Fruit fly (Drosophila melanogaster) whole organism, embryonic: ENCODE data around the gene CAH1.

Experiments used
- CG10274 ChIP-seq: fragments of 200-800 bp; sonication (Bioruptor generic); optimal IDR thresholded peaks from 3 replicates; lab custom pipeline; 2017; ENCODE audit warnings: missing biosample characterization, mild to moderate bottlenecking, missing genetic modification characterization
- CG10366 ChIP-seq: fragments of 200-800 bp; sonication (Bioruptor generic); IDR thresholded peaks from 2 replicates; pipeline ENCODE4 v1.3.6; 2022; ENCODE audit warnings: missing biosample characterization, missing genetic modification characterization
- CG10565 ChIP-seq: fragments of 200-800 bp; sonication (Bioruptor generic); optimal IDR thresholded peaks from 3 replicates; lab custom pipeline; 2016; ENCODE audit warnings: missing biosample characterization, mild to moderate bottlenecking, missing genetic modification characterization
- CG11085 ChIP-seq: fragments of 200-800 bp; sonication (Bioruptor generic); IDR thresholded peaks from 2 replicates; pipeline ENCODE4 v1.3.6; 2022; ENCODE audit warnings: missing biosample characterization, missing genetic modification characterization
- CG11398 ChIP-seq: fragments of 200-800 bp; sonication (Bioruptor generic); optimal IDR thresholded peaks from 2 replicates; lab custom pipeline; 2016; ENCODE audit warnings: missing biosample characterization, missing genetic modification characterization
- CG12236 ChIP-seq: fragments of 200-800 bp; sonication (Bioruptor generic); optimal IDR thresholded peaks from 2 replicates; lab custom pipeline; 2016; ENCODE audit warnings: missing biosample characterization, missing genetic modification characterization
- CG1233 ChIP-seq: fragments of 200-800 bp; sonication (Bioruptor generic); optimal IDR thresholded peaks from 4 replicates; lab custom pipeline; 2018; ENCODE audit warnings: missing biosample characterization, mild to moderate bottlenecking, missing genetic modification characterization
- CG12942 ChIP-seq: fragments of 200-800 bp; sonication (Bioruptor generic); optimal IDR thresholded peaks from 3 replicates; lab custom pipeline; 2016; ENCODE audit warnings: missing biosample characterization, missing genetic modification characterization
- CG17912 ChIP-seq: fragments of 200-800 bp; sonication (Bioruptor generic); optimal IDR thresholded peaks from 2 replicates; lab custom pipeline; 2018; ENCODE audit warnings: missing biosample characterization, mild to moderate bottlenecking, missing genetic modification characterization
- CG18262 ChIP-seq: fragments of 200-800 bp; optimal IDR thresholded peaks from 3 replicates; lab custom pipeline; 2019; ENCODE audit warnings: missing biosample characterization, mild to moderate bottlenecking, missing genetic modification characterization, moderate library complexity
- CG2199 ChIP-seq: fragments of 200-800 bp; sonication (Bioruptor generic); IDR thresholded peaks from 3 replicates; pipeline ENCODE4 v1.3.6; 2022; ENCODE audit warnings: missing biosample characterization, missing genetic modification characterization
- CG3065 ChIP-seq: fragments of 200-800 bp; sonication (Bioruptor generic); optimal IDR thresholded peaks from 2 replicates; lab custom pipeline; 2016; ENCODE audit warnings: missing biosample characterization, missing genetic modification characterization
- CG32767 ChIP-seq: fragments of 200-800 bp; sonication (Bioruptor generic); IDR thresholded peaks from 2 replicates; pipeline ENCODE4 v1.3.6; 2022; ENCODE audit warnings: missing biosample characterization, missing genetic modification characterization
- CG34224 ChIP-seq: fragments of 200-800 bp; sonication (Bioruptor generic); IDR thresholded peaks from 3 replicates; pipeline ENCODE4 v1.3.6; 2022; ENCODE audit warnings: missing biosample characterization, missing genetic modification characterization; ENCODE audit not compliant: partially characterized antibody
- CG4424 ChIP-seq: fragments of 200-800 bp; sonication (Bioruptor generic); optimal IDR thresholded peaks from 3 replicates; lab custom pipeline; 2016; ENCODE audit warnings: missing biosample characterization, missing genetic modification characterization
- CG7357 ChIP-seq: fragments of 200-800 bp; sonication (Bioruptor generic); IDR thresholded peaks from 3 replicates; pipeline ENCODE4 v1.3.6; 2022; ENCODE audit warnings: missing biosample characterization, missing genetic modification characterization
- CG8765 ChIP-seq: fragments of 200-800 bp; sonication (Bioruptor generic); IDR thresholded peaks from 2 replicates; pipeline ENCODE4 v1.3.6; 2022; ENCODE audit warnings: missing biosample characterization, missing genetic modification characterization
- CG8924 ChIP-seq: fragments of 200-800 bp; optimal IDR thresholded peaks from 3 replicates; lab custom pipeline; 2019; ENCODE audit warnings: missing biosample characterization, mild to moderate bottlenecking, missing genetic modification characterization, moderate library complexity
- CG9797 ChIP-seq: fragments of 200-800 bp; sonication (Bioruptor generic); optimal IDR thresholded peaks from 3 replicates; lab custom pipeline; 2018; ENCODE audit warnings: missing biosample characterization, mild to moderate bottlenecking, missing genetic modification characterization
- Drgx ChIP-seq: fragments of 200-800 bp; sonication (Bioruptor generic); IDR thresholded peaks from 2 replicates; pipeline ENCODE4 v1.3.6; 2022; ENCODE audit warnings: missing biosample characterization, missing genetic modification characterization
- H2.0 ChIP-seq: fragments of 200-800 bp; sonication (Bioruptor generic); IDR thresholded peaks from 2 replicates; pipeline ENCODE4 v1.3.6; 2022; ENCODE audit warnings: missing biosample characterization, missing genetic modification characterization
- HHEX ChIP-seq: fragments of 200-800 bp; sonication (Bioruptor generic); optimal IDR thresholded peaks from 3 replicates; lab custom pipeline; 2017; ENCODE audit warnings: missing biosample characterization, mild to moderate bottlenecking, missing genetic modification characterization, missing genetic modification reagents
- Hsf ChIP-seq: fragments of 200-800 bp; sonication (Bioruptor generic); optimal IDR thresholded peaks from 3 replicates; lab custom pipeline; 2016; ENCODE audit warnings: missing biosample characterization, missing genetic modification characterization
- Lpt ChIP-seq: fragments of >200 bp; optimal IDR thresholded peaks from 2 replicates; lab custom pipeline; 2018; ENCODE audit warnings: missing biosample characterization, missing genetic modification characterization
- MBD-R2 ChIP-seq: fragments of 200-800 bp; sonication (Bioruptor generic); IDR thresholded peaks from 2 replicates; pipeline ENCODE4 v1.3.6; 2022; ENCODE audit warnings: missing biosample characterization, missing genetic modification characterization
- Nf-YC ChIP-seq: fragments of 200-800 bp; optimal IDR thresholded peaks from 3 replicates; lab custom pipeline; 2019; ENCODE audit warnings: missing biosample characterization, mild to moderate bottlenecking, missing genetic modification characterization, moderate library complexity
- Scr ChIP-seq: fragments of 200-800 bp; sonication (Bioruptor generic); IDR thresholded peaks from 2 replicates; pipeline ENCODE4 v1.3.6; 2022; ENCODE audit warnings: missing biosample characterization, missing genetic modification characterization; ENCODE audit not compliant: partially characterized antibody
- TFAM ChIP-seq: fragments of 200-800 bp; sonication (Bioruptor generic); optimal IDR thresholded peaks from 2 replicates; lab custom pipeline; 2017; ENCODE audit warnings: missing biosample characterization, missing genetic modification characterization, inconsistent platforms
- Xbp1 ChIP-seq: fragments of 200-800 bp; sonication (Bioruptor generic); optimal IDR thresholded peaks from 3 replicates; lab custom pipeline; 2016; ENCODE audit warnings: missing biosample characterization, mild to moderate bottlenecking, missing genetic modification characterization
- ab ChIP-seq: fragments of 200-800 bp; sonication (Bioruptor generic); optimal IDR thresholded peaks from 2 replicates; lab custom pipeline; 2016; ENCODE audit warnings: missing biosample characterization, missing genetic modification characterization
- ase ChIP-seq: fragments of 200-800 bp; sonication (Bioruptor generic); IDR thresholded peaks from 3 replicates; pipeline ENCODE4 v1.3.6; 2022; ENCODE audit warnings: missing biosample characterization, missing genetic modification characterization
- cato ChIP-seq: fragments of 200-800 bp; sonication (Bioruptor generic); optimal IDR thresholded peaks from 2 replicates; lab custom pipeline; 2016; ENCODE audit warnings: missing biosample characterization, missing genetic modification characterization, borderline replicate concordance
- dpn ChIP-seq, 2 experiments: fragments of 200-800 bp; sonication (Bioruptor generic); optimal IDR thresholded peaks; 3 replicates each; lab custom pipeline; 2016; ENCODE audit warnings: missing biosample characterization in 2 of 2, missing genetic modification characterization in 2 of 2
- eyg ChIP-seq: fragments of 200-800 bp; sonication (Bioruptor generic); optimal IDR thresholded peaks from 3 replicates; lab custom pipeline; 2016; ENCODE audit warnings: missing biosample characterization, missing genetic modification characterization
- kah ChIP-seq: fragments of 200-800 bp; sonication (Bioruptor generic); optimal IDR thresholded peaks from 2 replicates; lab custom pipeline; 2018; ENCODE audit warnings: missing biosample characterization, mild to moderate bottlenecking, missing genetic modification characterization
- mam ChIP-seq: fragments of 200-800 bp; sonication (Bioruptor generic); optimal IDR thresholded peaks from 3 replicates; lab custom pipeline; 2016; ENCODE audit warnings: missing biosample characterization, missing genetic modification characterization
- prd ChIP-seq, 3 experiments: fragments of >200 bp in 2 of 3; fragments of 200-800 bp in 1 of 3; sonication (Bioruptor generic) in 1 of 3; optimal IDR thresholded peaks in 2 of 3; IDR thresholded peaks in 1 of 3; 2 replicates in 2 of 3; 3 replicates in 1 of 3; pipeline versions ENCODE4 v1.3.6 to Lab custom; 2017 to 2022; ENCODE audit warnings: missing biosample characterization in 1 of 3, missing genetic modification characterization in 1 of 3
- psq ChIP-seq: fragments of 200-800 bp; sonication (Bioruptor generic); optimal IDR thresholded peaks from 2 replicates; lab custom pipeline; 2017; ENCODE audit warnings: missing biosample characterization, missing genetic modification characterization
- run ChIP-seq: fragments of 200-800 bp; sonication (Bioruptor generic); optimal IDR thresholded peaks from 3 replicates; lab custom pipeline; 2018; ENCODE audit warnings: missing biosample characterization, mild to moderate bottlenecking, missing genetic modification characterization
- schlank ChIP-seq: fragments of 200-800 bp; sonication (Bioruptor generic); optimal IDR thresholded peaks from 2 replicates; lab custom pipeline; 2018; ENCODE audit warnings: missing biosample characterization, mild to moderate bottlenecking, missing genetic modification characterization
- sisA ChIP-seq: fragments of 200-800 bp; sonication (Bioruptor generic); IDR thresholded peaks from 2 replicates; pipeline ENCODE4 v1.3.6; 2022; ENCODE audit warnings: missing biosample characterization, missing genetic modification characterization
- so ChIP-seq: fragments of 200-800 bp; sonication (Bioruptor generic); IDR thresholded peaks from 3 replicates; pipeline ENCODE4 v1.3.6; 2022; ENCODE audit warnings: missing biosample characterization, missing genetic modification characterization
- stc ChIP-seq: fragments of 200-800 bp; sonication (Bioruptor generic); IDR thresholded peaks from 2 replicates; pipeline ENCODE4 v1.3.6; 2022; ENCODE audit warnings: missing biosample characterization, missing genetic modification characterization
- tll ChIP-seq, 2 experiments: fragments of 200-800 bp in 1 of 2; fragments of >200 bp in 1 of 2; sonication (Bioruptor generic) in 1 of 2; optimal IDR thresholded peaks; 2 replicates each; lab custom pipeline; 2017 to 2019; ENCODE audit warnings: missing biosample characterization in 2 of 2, missing genetic modification characterization in 2 of 2, mild to moderate bottlenecking in 1 of 2, moderate library complexity in 1 of 2
- tna ChIP-seq: fragments of 200-800 bp; sonication (Bioruptor generic); IDR thresholded peaks from 2 replicates; pipeline ENCODE4 v1.3.6; 2022; ENCODE audit warnings: missing biosample characterization, missing genetic modification characterization; ENCODE audit not compliant: partially characterized antibody
- tx ChIP-seq: fragments of 200-800 bp; sonication (Bioruptor generic); optimal IDR thresholded peaks from 2 replicates; lab custom pipeline; 2016; ENCODE audit warnings: missing biosample characterization, missing genetic modification characterization
- usp ChIP-seq: fragments of >200 bp; optimal IDR thresholded peaks from 2 replicates; lab custom pipeline; 2017; ENCODE audit warnings: missing biosample characterization, missing genetic modification characterization
- wor ChIP-seq: fragments of 200-800 bp; sonication (Bioruptor generic); IDR thresholded peaks from 2 replicates; pipeline ENCODE4 v1.3.6; 2022; ENCODE audit warnings: missing biosample characterization, missing genetic modification characterization

Gene CAH1

DNA sequence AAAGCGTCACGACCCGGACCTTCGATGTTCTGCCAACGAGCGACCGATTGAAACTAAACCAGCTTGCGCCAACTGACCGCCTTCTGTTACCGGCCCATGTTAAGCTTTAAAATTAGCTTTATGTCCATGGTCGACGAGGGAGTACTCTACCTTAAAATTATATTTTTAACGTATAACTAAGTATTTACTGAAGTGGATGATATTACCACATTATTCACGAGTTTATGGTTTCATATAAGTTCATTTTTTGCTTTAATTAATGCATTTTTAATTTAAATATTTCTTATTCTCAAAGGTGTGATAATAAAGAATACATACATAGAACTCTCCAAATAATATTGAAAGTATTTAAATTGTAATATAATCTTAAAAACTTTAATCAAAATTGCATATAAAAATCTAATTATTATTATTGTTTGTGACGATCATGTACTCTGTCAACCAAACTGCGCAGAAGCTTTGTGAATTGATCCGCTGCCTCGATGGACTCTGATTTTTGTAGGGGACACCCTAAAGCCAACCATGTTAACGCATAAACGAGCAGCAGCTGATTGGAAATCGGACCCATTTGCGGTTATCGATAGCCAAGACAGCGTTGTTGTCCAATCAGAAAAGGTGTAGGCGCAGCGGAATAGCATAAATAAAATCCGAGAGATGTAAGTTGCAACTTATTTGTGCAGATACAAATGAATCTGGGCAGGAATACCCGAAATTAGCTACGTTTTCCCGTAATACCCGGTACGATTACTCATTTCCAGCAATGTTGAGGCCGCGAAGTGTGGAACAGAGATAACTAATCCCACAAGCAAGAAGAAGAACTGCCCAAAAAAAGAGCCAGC is 23.1 kb upstream of the CAH1 start, which contains the start of the genes CG9008 and p38b (continued):
- TF ChIP-seq ase (GFP tag; lab: Robert Waterston, UW) (no peak; the same call in 2 of the 3 replicates), MBD-R2 (peak; percentile 70), CG10274 (GFP tag; lab: Kevin White, UChicago) (peak; percentile 90), tll (GFP tag; optimal IDR thresholded peaks at IDR 0.05; lab: Kevin White, UChicago) (no peak), psq (GFP tag; lab: Kevin White, UChicago) (peak; percentile 49), CG17912 (GFP tag; lab: Kevin White, UChicago) (no peak), CG12942 (GFP tag; lab: Kevin White, UChicago) (peak; percentile 46), wor (GFP tag; lab: Robert Waterston, UW) (peak; percentile 15; the same call in 1 of the 2 replicates), Drgx (no peak), CG11085 (no peak), CG34224 (GFP tag; lab: Robert Waterston, UW) (peak; percentile 58; the same call in 2 of the 3 replicates), H2.0 (GFP tag; lab: Robert Waterston, UW) (no peak; the same call in 1 of the 2 replicates), Nf-YC (peak; percentile 90), CG8765 (GFP tag; lab: Robert Waterston, UW) (no peak), CG9797 (GFP tag; lab: Kevin White, UChicago) (peak; percentile 8), eyg (GFP tag; lab: Kevin White, UChicago) (no peak), prd (optimal IDR thresholded peaks at IDR 0.05; lab: Kevin White, UChicago) (no peak), prd (GFP tag; IDR thresholded peaks at IDR 0.05; lab: Robert Waterston, UW) (peak; percentile 73), CG12236 (GFP tag; lab: Kevin White, UChicago) (no peak), Xbp1 (GFP tag; lab: Kevin White, UChicago) (peak; percentile 75), stc (GFP tag; lab: Robert Waterston, UW) (0 out of 2 replicates have a peak, but pooled peaks have one; percentile 20), tna (GFP tag; lab: Robert Waterston, UW) (peak; percentile 45), schlank (tag; lab: Kevin White, UChicago) (no peak), Scr (GFP tag; lab: Robert Waterston, UW) (peak; percentile 45; the same call in 1 of the 2 replicates), mam (GFP tag; lab: Kevin White, UChicago) (peak; percentile 46), CG1233 (GFP tag; lab: Kevin White, UChicago) (peak; percentile 80), CG32767 (GFP tag; lab: Robert Waterston, UW) (peak; percentile 61), Lpt (no peak), CG8924 (tag; lab: Kevin White, UChicago) (peak; percentile 93), CG3065 (GFP tag; lab: Kevin White, UChicago) (peak; percentile 27), cato (GFP tag; lab: Kevin White, UChicago) (peak; percentile 30), dpn (GFP tag; optimal IDR thresholded peaks at IDR 0.05; lab: Kevin White, UChicago) (peak; percentile 30 to 83), ab (GFP tag; lab: Kevin White, UChicago) (no peak), run (tag; lab: Kevin White, UChicago) (peak; percentile 58), tx (GFP tag; lab: Kevin White, UChicago) (no peak), kah (GFP tag; lab: Kevin White, UChicago) (peak; percentile 59), CG4424 (GFP tag; lab: Kevin White, UChicago) (peak; percentile 75), so (GFP tag; lab: Robert Waterston, UW) (peak; percentile 71; the same call in 2 of the 3 replicates), CG10565 (GFP tag; lab: Kevin White, UChicago) (no peak), Hsf (peak; percentile 47), CG11398 (GFP tag; lab: Kevin White, UChicago) (no peak), CG2199 (GFP tag; lab: Robert Waterston, UW) (0 out of 3 replicates have a peak, but pooled peaks have one; percentile 19), TFAM (GFP tag; lab: Kevin White, UChicago) (no peak), CG18262 (tag; lab: Kevin White, UChicago) (peak; percentile 94), HHEX (GFP tag; lab: Kevin White, UChicago) (peak; percentile 80), usp (no peak), CG10366 (GFP tag; lab: Robert Waterston, UW) (peak; percentile 56; the same call in 1 of the 2 replicates), CG7357 (GFP tag; lab: Robert Waterston, UW) (peak; percentile 39; the same call in 1 of the 3 replicates), sisA (GFP tag; lab: Robert Waterston, UW) (peak; percentile 55; the same call in 1 of the 2 replicates)
